Worm (Caenorhabditis elegans) whole organism, L4/young adult: Measurements from ENCODE around the gene vha-13.

Experiments used
- dao-5 ChIP-seq: sonication (generic microtip); optimal IDR thresholded peaks from 2 replicates; lab custom pipeline; 2016; ENCODE audit warnings: missing genotype, missing genetic modification characterization, moderate library complexity, missing compliant biosample characterization
- him-1 ChIP-seq: sonication (generic microtip); optimal IDR thresholded peaks from 2 replicates; lab custom pipeline; 2016; ENCODE audit warnings: missing genotype, missing genetic modification reagents, missing genetic modification characterization, missing compliant biosample characterization

DNA sequence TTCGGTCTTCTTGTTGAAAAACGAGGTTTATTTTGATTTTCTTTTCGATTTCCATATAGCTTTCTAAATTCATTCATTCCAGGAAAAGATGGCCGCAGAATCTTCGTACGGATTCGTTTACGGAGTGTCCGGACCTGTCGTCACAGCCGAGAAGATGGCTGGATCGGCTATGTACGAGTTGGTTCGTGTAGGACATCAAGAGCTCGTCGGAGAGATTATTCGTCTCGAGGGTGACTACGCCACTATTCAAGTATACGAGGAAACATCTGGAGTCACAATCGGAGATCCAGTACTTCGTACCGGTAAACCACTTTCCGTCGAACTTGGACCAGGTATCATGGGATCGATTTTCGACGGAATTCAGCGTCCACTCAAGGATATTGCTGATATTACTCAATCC is at the start of gene vha-13:
- TF ChIP-seq dao-5 (tag; lab: Kevin White, UChicago) (no peak), him-1 (tag; lab: Kevin White, UChicago) (no peak)
